Worm (Caenorhabditis elegans): ENCODE results near the gene F47B8.1.

- TF ChIP-seq tbx-2 (tag; optimal IDR thresholded peaks at IDR 0.05) = peak; percentile 53
- TF ChIP-seq snpc-4 (tag; optimal IDR thresholded peaks at IDR 0.05) = no peak
- peak; percentile 39 for TF ChIP-seq pqm-1 (tag; optimal IDR thresholded peaks at IDR 0.05)
- TF ChIP-seq fos-1 (tag; optimal IDR thresholded peaks at IDR 0.05) = no peak
- TF ChIP-seq ZK546.5 (tag; optimal IDR thresholded peaks at IDR 0.05) = no peak
- TF ChIP-seq ztf-11 (tag; optimal IDR thresholded peaks at IDR 0.05) = no peak
- TF ChIP-seq elt-3 (tag; optimal IDR thresholded peaks at IDR 0.05) = peak in 1 of 3 experiments; percentile 57
These were observed 40.2 kb upstream of the F47B8.1 start, which contains the start of gene Y49A3A.3 for ce11 chrV:14354258-14354877.

Data from whole organism, L3 larva.